Worm (Caenorhabditis elegans) whole organism, early embryonic: ENCODE data around the gene lipl-4.

Source experiments
- B0310.2 ChIP-seq: sonication (generic microtip); optimal IDR thresholded peaks from 2 replicates; lab custom pipeline; 2016; ENCODE audit warnings: mild to moderate bottlenecking, missing genetic modification characterization, missing compliant biosample characterization
- F13C5.2 ChIP-seq: sonication (generic microtip); optimal IDR thresholded peaks from 2 replicates; lab custom pipeline; 2017; ENCODE audit warnings: mild to moderate bottlenecking, missing genetic modification characterization, inconsistent platforms, missing compliant biosample characterization
- aly-1 ChIP-seq: sonication (generic microtip); optimal IDR thresholded peaks from 2 replicates; lab custom pipeline; 2016; ENCODE audit warnings: missing genetic modification characterization, missing compliant biosample characterization
- ama-1 ChIP-seq: fragments of 150-350 bp; optimal IDR thresholded peaks from 2 replicates; lab custom pipeline; 2014
- ceh-13 ChIP-seq: fragments of 200-800 bp; sonication (Bioruptor generic); optimal IDR thresholded peaks from 2 replicates; lab custom pipeline; 2018; ENCODE audit warnings: mild to moderate bottlenecking, missing genetic modification characterization, missing compliant biosample characterization
- ceh-36 ChIP-seq: sonication (generic microtip); optimal IDR thresholded peaks from 2 replicates; lab custom pipeline; 2016; ENCODE audit warnings: missing genetic modification characterization, inconsistent platforms, missing compliant biosample characterization
- ets-7 ChIP-seq: sonication (generic microtip); optimal IDR thresholded peaks from 2 replicates; lab custom pipeline; 2016; ENCODE audit warnings: missing genotype, missing genetic modification characterization, missing compliant biosample characterization
- flt-1 ChIP-seq: fragments of 200-800 bp; sonication (Bioruptor generic); IDR thresholded peaks from 2 replicates; pipeline ENCODE4 v1.3.6; 2022; ENCODE audit warnings: missing genetic modification characterization, missing compliant biosample characterization
- hmbx-1 ChIP-seq: sonication (generic microtip); optimal IDR thresholded peaks from 2 replicates; lab custom pipeline; 2016; ENCODE audit warnings: mild to moderate bottlenecking, missing genetic modification characterization, missing compliant biosample characterization
- hmg-4 ChIP-seq: fragments of 200-800 bp; sonication (Bioruptor generic); optimal IDR thresholded peaks from 2 replicates; lab custom pipeline; 2018; ENCODE audit warnings: mild to moderate bottlenecking, missing genetic modification characterization, missing compliant biosample characterization
- hnd-1 ChIP-seq: sonication (generic microtip); optimal IDR thresholded peaks from 2 replicates; lab custom pipeline; 2016; ENCODE audit warnings: missing genetic modification characterization, missing compliant biosample characterization
- pes-1 ChIP-seq: fragments of 200-800 bp; sonication (Bioruptor generic); IDR thresholded peaks from 2 replicates; pipeline ENCODE4 v1.3.6; 2022; ENCODE audit warnings: missing genetic modification reagents, missing genetic modification characterization, missing compliant biosample characterization
- scrt-1 ChIP-seq: fragments of 200-800 bp; sonication (Bioruptor generic); IDR thresholded peaks from 2 replicates; pipeline ENCODE4 v1.3.6; 2022; ENCODE audit warnings: missing genetic modification characterization, missing compliant biosample characterization
- sea-1 ChIP-seq: fragments of 200-800 bp; sonication (Bioruptor generic); conservative IDR thresholded peaks from 2 replicates; pipeline ENCODE4 v1.3.6; 2022; ENCODE audit warnings: missing genetic modification characterization, missing compliant biosample characterization
- tbx-11 ChIP-seq: fragments of 200-800 bp; sonication (Bioruptor generic); IDR thresholded peaks from 2 replicates; pipeline ENCODE4 v1.3.6; 2022; ENCODE audit warnings: missing genetic modification characterization, missing compliant biosample characterization
- tbx-37 ChIP-seq: fragments of 200-800 bp; sonication (Bioruptor generic); conservative IDR thresholded peaks from 2 replicates; pipeline ENCODE4 v1.3.6; 2022; ENCODE audit warnings: missing genetic modification reagents, missing genetic modification characterization, missing compliant biosample characterization
- tra-4 ChIP-seq: sonication (generic microtip); optimal IDR thresholded peaks from 2 replicates; lab custom pipeline; 2017; ENCODE audit warnings: missing genetic modification characterization, missing compliant biosample characterization

Gene lipl-4

ce11 chrV:6557035-6557434 is 7.1 kb downstream of the lipl-4 start, which contains the start of gene spp-27:
Gene spp-27, minus strand, starts transcription at chrV:6557135.
- TF ChIP-seq ama-1 (lab: Kevin White, UChicago) (no peak), tra-4 (tag; lab: Kevin White, UChicago) (no peak), hnd-1 (tag; lab: Kevin White, UChicago) (no peak), flt-1 (GFP tag; lab: Robert Waterston, UW) (no peak), sea-1 (GFP tag; lab: Robert Waterston, UW) (no peak), hmg-4 (GFP tag; lab: Kevin White, UChicago) (no peak), ceh-13 (no peak), pes-1 (GFP tag; lab: Robert Waterston, UW) (no peak), scrt-1 (GFP tag; lab: Robert Waterston, UW) (no peak), F13C5.2 (tag; lab: Kevin White, UChicago) (no peak), ceh-36 (tag; lab: Kevin White, UChicago) (no peak)

ce11 chrV:6558103-6558502 is 8.1 kb downstream of the lipl-4 start, which contains the start of gene spp-20:
Gene spp-20, minus strand, starts transcription at chrV:6558203.
- TF ChIP-seq pes-1 (GFP tag; lab: Robert Waterston, UW) (no peak), tbx-37 (no peak), ama-1 (lab: Kevin White, UChicago) (no peak), scrt-1 (GFP tag; lab: Robert Waterston, UW) (no peak), ceh-13 (no peak), tbx-11 (GFP tag; lab: Robert Waterston, UW) (no peak), B0310.2 (tag; lab: Kevin White, UChicago) (no peak), hmbx-1 (tag; lab: Kevin White, UChicago) (no peak), ceh-36 (tag; lab: Kevin White, UChicago) (no peak), hnd-1 (tag; lab: Kevin White, UChicago) (no peak), flt-1 (GFP tag; lab: Robert Waterston, UW) (no peak), ets-7 (tag; lab: Kevin White, UChicago) (no peak), F13C5.2 (tag; lab: Kevin White, UChicago) (no peak), hmg-4 (GFP tag; lab: Kevin White, UChicago) (no peak), aly-1 (tag; lab: Kevin White, UChicago) (no peak), tra-4 (tag; lab: Kevin White, UChicago) (no peak)

ce11 chrV:6559105-6559504 is 9.1 kb downstream of the lipl-4 start, which contains the start of gene spp-26:
Gene spp-26, minus strand, starts transcription at chrV:6559205.
- TF ChIP-seq hnd-1 (tag; lab: Kevin White, UChicago) (no peak), ceh-13 (no peak), ama-1 (lab: Kevin White, UChicago) (no peak), tbx-37 (no peak), hmg-4 (GFP tag; lab: Kevin White, UChicago) (no peak), ceh-36 (tag; lab: Kevin White, UChicago) (no peak), F13C5.2 (tag; lab: Kevin White, UChicago) (no peak), flt-1 (GFP tag; lab: Robert Waterston, UW) (no peak), scrt-1 (GFP tag; lab: Robert Waterston, UW) (no peak), aly-1 (tag; lab: Kevin White, UChicago) (no peak), ets-7 (tag; lab: Kevin White, UChicago) (no peak), pes-1 (GFP tag; lab: Robert Waterston, UW) (no peak), tbx-11 (GFP tag; lab: Robert Waterston, UW) (no peak), hmbx-1 (tag; lab: Kevin White, UChicago) (no peak), B0310.2 (tag; lab: Kevin White, UChicago) (no peak), tra-4 (tag; lab: Kevin White, UChicago) (no peak), sea-1 (GFP tag; lab: Robert Waterston, UW) (no peak)

- no peak for TF ChIP-seq F13C5.2 (tag; lab: Kevin White, UChicago)
- TF ChIP-seq tbx-37, result no peak
- no peak for TF ChIP-seq ceh-36 (tag; lab: Kevin White, UChicago)
- TF ChIP-seq sea-1 (GFP tag; lab: Robert Waterston, UW), result no peak
- TF ChIP-seq flt-1 (GFP tag; lab: Robert Waterston, UW), result no peak; the same call in 1 of the 2 replicates
- 0 out of 2 replicates have a peak, but pooled peaks have one; percentile 52 for TF ChIP-seq tbx-11 (GFP tag; lab: Robert Waterston, UW)
- no peak; the same call in 1 of the 2 replicates for TF ChIP-seq pes-1 (GFP tag; lab: Robert Waterston, UW)
- no peak for TF ChIP-seq ceh-13
- TF ChIP-seq ets-7 (tag; lab: Kevin White, UChicago), result no peak
Measured at ce11 chrV:6559585-6559984, 9.6 kb downstream of the lipl-4 start.

ce11 chrV:6561592-6561991 is 11.6 kb downstream of the lipl-4 start, which contains the start of gene spp-19:
Gene spp-19, minus strand, starts transcription at chrV:6561692.
- TF ChIP-seq hmg-4 (GFP tag; lab: Kevin White, UChicago), result no peak
- TF ChIP-seq tbx-11 (GFP tag; lab: Robert Waterston, UW), result no peak
- no peak for TF ChIP-seq pes-1 (GFP tag; lab: Robert Waterston, UW)
- TF ChIP-seq F13C5.2 (tag; lab: Kevin White, UChicago), result no peak
- no peak for TF ChIP-seq scrt-1 (GFP tag; lab: Robert Waterston, UW)
- no peak for TF ChIP-seq sea-1 (GFP tag; lab: Robert Waterston, UW)
- no peak for TF ChIP-seq tra-4 (tag; lab: Kevin White, UChicago)
- no peak for TF ChIP-seq aly-1 (tag; lab: Kevin White, UChicago)
- no peak for TF ChIP-seq ceh-13
- TF ChIP-seq hnd-1 (tag; lab: Kevin White, UChicago), result no peak
- no peak for TF ChIP-seq tbx-37
- TF ChIP-seq ets-7 (tag; lab: Kevin White, UChicago), result no peak
- no peak for TF ChIP-seq ama-1 (lab: Kevin White, UChicago)
- no peak for TF ChIP-seq flt-1 (GFP tag; lab: Robert Waterston, UW)
- TF ChIP-seq hmbx-1 (tag; lab: Kevin White, UChicago), result no peak

ce11 chrV:6565851-6566386 is 15.9 kb downstream of the lipl-4 start, which contains the start of gene K04A8.1:
Gene K04A8.1, plus strand, starts transcription at chrV:6566336.
- TF ChIP-seq tra-4 (tag; lab: Kevin White, UChicago), result no peak
- TF ChIP-seq F13C5.2 (tag; lab: Kevin White, UChicago), result no peak
- no peak for TF ChIP-seq hnd-1 (tag; lab: Kevin White, UChicago)
- no peak for TF ChIP-seq B0310.2 (tag; lab: Kevin White, UChicago)
- no peak for TF ChIP-seq ets-7 (tag; lab: Kevin White, UChicago)
- no peak for TF ChIP-seq ceh-13
- no peak for TF ChIP-seq sea-1 (GFP tag; lab: Robert Waterston, UW)
- no peak for TF ChIP-seq flt-1 (GFP tag; lab: Robert Waterston, UW)
- TF ChIP-seq scrt-1 (GFP tag; lab: Robert Waterston, UW), result no peak
- TF ChIP-seq ama-1 (lab: Kevin White, UChicago), result no peak
